Fruit fly (Drosophila melanogaster) whole organism, embryonic: ENCODE results near the gene Miga.

Experiments
- Ada2b ChIP-seq: fragments of 200-800 bp; sonication (Bioruptor generic); IDR thresholded peaks from 2 replicates; pipeline ENCODE4 v1.3.6; 2022; ENCODE audit warnings: missing biosample characterization, missing genetic modification characterization
- CG12769 ChIP-seq: fragments of 200-800 bp; sonication (Bioruptor generic); optimal IDR thresholded peaks from 2 replicates; lab custom pipeline; 2019; ENCODE audit warnings: missing biosample characterization, mild to moderate bottlenecking, missing genetic modification characterization, moderate library complexity
- CG15269 ChIP-seq: fragments of 200-800 bp; sonication (Bioruptor generic); optimal IDR thresholded peaks from 2 replicates; lab custom pipeline; 2018; ENCODE audit warnings: missing biosample characterization, mild to moderate bottlenecking, missing genetic modification characterization, moderate library complexity
- CG15601 ChIP-seq: fragments of 200-800 bp; sonication (Bioruptor generic); optimal IDR thresholded peaks from 3 replicates; lab custom pipeline; 2019; ENCODE audit warnings: missing biosample characterization, mild to moderate bottlenecking, missing genetic modification characterization, moderate library complexity
- CG17385 ChIP-seq: fragments of 200-800 bp; sonication (Bioruptor generic); optimal IDR thresholded peaks from 3 replicates; lab custom pipeline; 2018; ENCODE audit warnings: missing biosample characterization, mild to moderate bottlenecking, missing genetic modification characterization
- CG18764 ChIP-seq: fragments of 200-800 bp; sonication (Bioruptor generic); optimal IDR thresholded peaks from 3 replicates; lab custom pipeline; 2016; ENCODE audit warnings: missing biosample characterization, missing genetic modification characterization
- CG2678 ChIP-seq: fragments of 200-800 bp; sonication (Bioruptor generic); optimal IDR thresholded peaks from 3 replicates; lab custom pipeline; 2019; ENCODE audit warnings: missing biosample characterization, mild to moderate bottlenecking, missing genetic modification characterization, moderate library complexity
- CG4360 ChIP-seq: fragments of 200-800 bp; sonication (Bioruptor generic); IDR thresholded peaks from 2 replicates; pipeline ENCODE4 v1.3.6; 2022; ENCODE audit warnings: missing biosample characterization, missing genetic modification characterization
- CG7271 ChIP-seq: fragments of 200-800 bp; sonication (Bioruptor generic); optimal IDR thresholded peaks from 2 replicates; lab custom pipeline; 2018; ENCODE audit warnings: missing biosample characterization, mild to moderate bottlenecking, missing genetic modification characterization, moderate library complexity
- Chrac-16 ChIP-seq: fragments of 200-800 bp; sonication (Bioruptor generic); optimal IDR thresholded peaks from 3 replicates; lab custom pipeline; 2016; ENCODE audit warnings: missing biosample characterization, missing genetic modification characterization
- D ChIP-seq, 2 experiments: fragments of 200-800 bp in 1 of 2; fragments of >200 bp in 1 of 2; sonication (Bioruptor generic) in 1 of 2; optimal IDR thresholded peaks; 2 replicates in 1 of 2; 3 replicates in 1 of 2; lab custom pipeline; 2017; ENCODE audit warnings: mild to moderate bottlenecking in 1 of 2, missing biosample characterization in 1 of 2, missing genetic modification characterization in 1 of 2, missing genetic modification reagents in 1 of 2
- Dek ChIP-seq: fragments of 200-800 bp; sonication (Bioruptor generic); optimal IDR thresholded peaks from 3 replicates; lab custom pipeline; 2019; ENCODE audit warnings: missing biosample characterization, mild to moderate bottlenecking, missing genetic modification characterization, moderate library complexity
- Dfd ChIP-seq, 2 experiments: fragments of >200 bp; optimal IDR thresholded peaks; 2 replicates each; lab custom pipeline; 2017; ENCODE audit warnings: missing biosample characterization in 2 of 2, missing genetic modification characterization in 2 of 2
- GATAe ChIP-seq: fragments of 200-800 bp; sonication (Bioruptor generic); conservative IDR thresholded peaks from 2 replicates; pipeline ENCODE4 v1.3.6; 2022; ENCODE audit warnings: missing biosample characterization, missing genetic modification characterization
- HmgZ ChIP-seq: fragments of 200-800 bp; sonication (Bioruptor generic); optimal IDR thresholded peaks from 2 replicates; lab custom pipeline; 2018; ENCODE audit warnings: missing biosample characterization, mild to moderate bottlenecking, missing genetic modification characterization
- Med ChIP-seq: fragments of 200-800 bp; sonication (Bioruptor generic); peaks from one replicate; lab custom pipeline; 2016; ENCODE audit warnings: missing biosample characterization, missing genetic modification characterization, mild to moderate bottlenecking, inconsistent platforms, moderate library complexity
- Nf-YC ChIP-seq: fragments of 200-800 bp; optimal IDR thresholded peaks from 3 replicates; lab custom pipeline; 2019; ENCODE audit warnings: missing biosample characterization, mild to moderate bottlenecking, missing genetic modification characterization, moderate library complexity
- Ptx1 ChIP-seq: fragments of 200-800 bp; sonication (Bioruptor generic); IDR thresholded peaks from 2 replicates; pipeline ENCODE4 v1.3.6; 2022; ENCODE audit warnings: missing biosample characterization, missing genetic modification characterization
- Stat92E ChIP-seq, 3 experiments: fragments of >200 bp in 2 of 3; fragments of 200-800 bp in 1 of 3; sonication (Bioruptor generic) in 1 of 3; optimal IDR thresholded peaks; 2 replicates each; lab custom pipeline; 2017 to 2019; ENCODE audit warnings: missing biosample characterization in 3 of 3, missing genetic modification characterization in 3 of 3, mild to moderate bottlenecking in 1 of 3, moderate library complexity in 1 of 3
- Trl ChIP-seq, 3 experiments: fragments of >200 bp in 2 of 3; fragments of 200-800 bp in 1 of 3; sonication (Bioruptor generic) in 1 of 3; optimal IDR thresholded peaks; 2 replicates in 1 of 3; 3 replicates in 2 of 3; lab custom pipeline; 2016 to 2017; ENCODE audit warnings: missing biosample characterization in 1 of 3, missing genetic modification characterization in 1 of 3
- abd-A ChIP-seq: fragments of 200-800 bp; sonication (Bioruptor generic); optimal IDR thresholded peaks from 3 replicates; lab custom pipeline; 2019; ENCODE audit warnings: missing biosample characterization, mild to moderate bottlenecking, missing genetic modification characterization, moderate library complexity
- ase ChIP-seq: fragments of 200-800 bp; sonication (Bioruptor generic); IDR thresholded peaks from 3 replicates; pipeline ENCODE4 v1.3.6; 2022; ENCODE audit warnings: missing biosample characterization, missing genetic modification characterization
- cg ChIP-seq: fragments of 200-800 bp; sonication (Bioruptor generic); optimal IDR thresholded peaks from 3 replicates; lab custom pipeline; 2019; ENCODE audit warnings: missing biosample characterization, mild to moderate bottlenecking, missing genetic modification characterization, moderate library complexity
- chinmo ChIP-seq: fragments of 200-800 bp; sonication (Bioruptor generic); IDR thresholded peaks from 4 replicates; pipeline ENCODE4 v1.3.6; 2022; ENCODE audit warnings: missing biosample characterization, missing genetic modification characterization; ENCODE audit not compliant: partially characterized antibody
- ci ChIP-seq: fragments of 200-800 bp; sonication (Bioruptor generic); IDR thresholded peaks from 3 replicates; pipeline ENCODE4 v1.3.6; 2022; ENCODE audit warnings: missing biosample characterization, missing genetic modification characterization
- crol ChIP-seq: fragments of 200-800 bp; sonication (Bioruptor generic); IDR thresholded peaks from 2 replicates; pipeline ENCODE4 v1.3.6; 2022; ENCODE audit warnings: missing biosample characterization, missing genetic modification characterization
- cwo ChIP-seq: fragments of 200-800 bp; sonication (Bioruptor generic); optimal IDR thresholded peaks from 3 replicates; lab custom pipeline; 2017; ENCODE audit warnings: missing biosample characterization, missing genetic modification characterization, mild to moderate bottlenecking, moderate library complexity, missing genetic modification reagents
- gcm ChIP-seq: fragments of 200-800 bp; sonication (Bioruptor generic); optimal IDR thresholded peaks from 2 replicates; lab custom pipeline; 2019; ENCODE audit warnings: missing biosample characterization, mild to moderate bottlenecking, missing genetic modification characterization, moderate library complexity
- grau ChIP-seq: fragments of 200-800 bp; optimal IDR thresholded peaks from 3 replicates; lab custom pipeline; 2019; ENCODE audit warnings: missing biosample characterization, mild to moderate bottlenecking, missing genetic modification characterization, moderate library complexity
- h ChIP-seq: fragments of >200 bp; optimal IDR thresholded peaks from 2 replicates; lab custom pipeline; 2017
- hkb ChIP-seq, 2 experiments: fragments of 200-800 bp in 1 of 2; fragments of >200 bp in 1 of 2; sonication (Bioruptor generic) in 1 of 2; IDR thresholded peaks in 1 of 2; optimal IDR thresholded peaks in 1 of 2; 2 replicates each; pipeline versions ENCODE4 v1.3.6 to Lab custom; 2017 to 2022; ENCODE audit warnings: missing biosample characterization in 1 of 2, missing genetic modification characterization in 1 of 2
- inv ChIP-seq: fragments of 200-800 bp; sonication (Bioruptor generic); IDR thresholded peaks from 2 replicates; pipeline ENCODE4 v1.3.6; 2022; ENCODE audit warnings: missing biosample characterization, missing genetic modification characterization; ENCODE audit not compliant: partially characterized antibody
- jing ChIP-seq: fragments of 200-800 bp; sonication (Bioruptor generic); optimal IDR thresholded peaks from 2 replicates; lab custom pipeline; 2018; ENCODE audit warnings: missing biosample characterization, mild to moderate bottlenecking, missing genetic modification characterization
- kni ChIP-seq: fragments of 200-800 bp; sonication (Bioruptor generic); optimal IDR thresholded peaks from 3 replicates; lab custom pipeline; 2017; ENCODE audit warnings: mild to moderate bottlenecking, missing biosample characterization, missing genetic modification reagents, missing genetic modification characterization
- lmd ChIP-seq: fragments of 200-800 bp; sonication (Bioruptor generic); IDR thresholded peaks from 2 replicates; pipeline ENCODE4 v1.3.6; 2022; ENCODE audit warnings: missing biosample characterization, missing genetic modification characterization
- nom ChIP-seq: fragments of 200-800 bp; sonication (Bioruptor generic); optimal IDR thresholded peaks from 2 replicates; lab custom pipeline; 2017; ENCODE audit warnings: missing biosample characterization, missing genetic modification characterization, mild to moderate bottlenecking, moderate library complexity, missing genetic modification reagents
- onecut ChIP-seq: fragments of 200-800 bp; sonication (Bioruptor generic); IDR thresholded peaks from 2 replicates; pipeline ENCODE4 v1.3.6; 2022; ENCODE audit warnings: missing biosample characterization, missing genetic modification characterization
- org-1 ChIP-seq: fragments of 200-800 bp; sonication (Bioruptor generic); optimal IDR thresholded peaks from 2 replicates; lab custom pipeline; 2017; ENCODE audit warnings: missing biosample characterization, missing genetic modification characterization
- slbo ChIP-seq: fragments of 200-800 bp; sonication (Bioruptor generic); IDR thresholded peaks from 2 replicates; pipeline ENCODE4 v1.3.6; 2022; ENCODE audit warnings: missing biosample characterization, missing genetic modification characterization
- sug ChIP-seq: fragments of 200-800 bp; optimal IDR thresholded peaks from 2 replicates; lab custom pipeline; 2019; ENCODE audit warnings: missing biosample characterization, mild to moderate bottlenecking, missing genetic modification characterization, moderate library complexity
- tio ChIP-seq: fragments of 200-800 bp; sonication (Bioruptor generic); optimal IDR thresholded peaks from 2 replicates; lab custom pipeline; 2017; ENCODE audit warnings: missing biosample characterization, missing genetic modification characterization, inconsistent platforms
- tll ChIP-seq, 2 experiments: fragments of 200-800 bp in 1 of 2; fragments of >200 bp in 1 of 2; sonication (Bioruptor generic) in 1 of 2; optimal IDR thresholded peaks; 2 replicates each; lab custom pipeline; 2017 to 2019; ENCODE audit warnings: missing biosample characterization in 2 of 2, missing genetic modification characterization in 2 of 2, mild to moderate bottlenecking in 1 of 2, moderate library complexity in 1 of 2
- tup ChIP-seq: fragments of 200-800 bp; sonication (Bioruptor generic); optimal IDR thresholded peaks from 2 replicates; lab custom pipeline; 2016; ENCODE audit warnings: missing biosample characterization, mild to moderate bottlenecking, missing genetic modification characterization, moderate library complexity
- zen ChIP-seq: fragments of 200-800 bp; sonication (Bioruptor generic); optimal IDR thresholded peaks from 3 replicates; lab custom pipeline; 2018; ENCODE audit warnings: missing biosample characterization, mild to moderate bottlenecking, missing genetic modification characterization, moderate library complexity

Miga gene

DNA sequence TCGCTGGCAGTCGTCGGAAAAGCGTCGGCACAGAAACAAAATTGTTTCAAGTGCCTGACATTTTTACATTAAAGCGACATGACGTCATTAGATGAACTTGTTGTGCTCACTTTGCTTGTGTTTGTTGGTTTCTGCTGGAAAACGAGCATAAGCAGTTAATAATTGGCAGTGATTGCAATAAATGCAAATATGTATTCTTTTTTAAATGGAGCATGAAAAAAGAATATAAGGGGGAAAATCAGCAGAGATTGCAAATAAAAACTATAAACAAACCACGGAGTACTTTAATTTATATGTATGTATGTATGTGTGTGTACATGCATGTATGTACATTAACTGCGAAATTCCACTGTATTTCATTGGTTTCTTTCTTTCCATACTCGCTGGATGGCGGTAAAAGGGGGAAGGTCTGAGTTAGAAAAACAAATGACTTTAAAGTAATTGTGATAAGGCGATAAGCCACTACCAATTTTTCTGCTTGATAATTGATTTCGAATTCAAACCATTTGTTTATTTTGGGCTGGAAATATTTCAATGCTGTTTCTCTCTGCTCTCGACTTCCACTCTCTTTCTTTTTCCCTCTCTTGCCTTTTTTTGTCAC is 24.0 kb downstream of the Miga start (continued):
- TF ChIP-seq org-1: no peak
- TF ChIP-seq ase (GFP tag; lab: Robert Waterston, UW): no peak
- TF ChIP-seq h (lab: Kevin White, UChicago): no peak
- no peak for TF ChIP-seq CG17385
- TF ChIP-seq Nf-YC: peak; percentile 42
- no peak for TF ChIP-seq CG7271 (tag; lab: Kevin White, UChicago)
- TF ChIP-seq Chrac-16 (GFP tag; lab: Kevin White, UChicago): no peak
- TF ChIP-seq lmd (GFP tag; lab: Robert Waterston, UW): no peak
- TF ChIP-seq Ptx1 (GFP tag; lab: Robert Waterston, UW): no peak
- TF ChIP-seq grau (tag; lab: Kevin White, UChicago): peak; percentile 21
- TF ChIP-seq GATAe (GFP tag; lab: Robert Waterston, UW): 0 out of 2 replicates have a peak, but pooled peaks have one; percentile 19
- TF ChIP-seq Dfd (GFP tag; optimal IDR thresholded peaks at IDR 0.05; lab: Kevin White, UChicago): no peak

DNA sequence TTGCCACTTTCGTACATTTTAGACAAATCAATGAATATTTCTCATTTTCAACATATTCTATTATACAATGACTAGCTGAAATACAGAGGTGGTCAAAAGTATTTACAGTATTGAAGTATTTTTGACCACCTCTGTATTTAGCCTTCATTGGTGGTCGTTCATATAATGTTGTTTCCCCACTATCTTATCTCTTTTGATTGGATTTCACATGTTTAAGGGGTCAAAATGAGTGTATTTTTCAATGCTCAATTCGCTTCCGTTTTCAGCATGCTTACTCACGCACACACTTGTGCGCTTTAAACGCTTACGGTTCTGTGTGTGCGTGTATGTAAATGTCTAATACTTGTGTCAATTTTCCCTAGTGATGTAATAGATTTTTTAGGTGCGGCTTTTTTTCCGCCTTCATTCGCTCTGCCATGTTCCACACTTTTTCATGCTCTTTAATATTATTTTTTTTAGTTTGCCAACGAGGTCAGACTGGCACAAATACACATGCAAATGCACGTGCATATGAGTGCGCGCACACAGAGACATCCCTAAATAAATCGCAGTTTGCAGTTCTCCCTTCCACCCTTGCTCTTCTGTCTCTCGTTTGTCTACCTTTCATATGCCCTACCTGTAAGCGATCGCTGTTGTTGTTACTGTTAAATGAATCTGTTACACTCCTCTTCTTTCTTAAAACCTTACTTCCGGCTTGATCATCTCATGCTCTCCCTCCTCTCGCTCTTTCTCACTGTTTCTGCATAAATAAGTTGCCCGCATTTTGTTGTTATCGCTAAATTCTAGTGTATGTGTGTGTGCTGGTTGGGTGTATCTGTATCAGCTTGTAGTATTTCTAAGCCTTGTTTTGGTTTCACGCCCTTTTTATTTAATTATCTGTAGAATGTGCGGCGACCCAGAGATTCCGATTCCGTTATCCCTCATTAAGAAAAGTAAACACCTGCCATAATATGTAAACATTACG is 25.1 kb downstream of the Miga start:
- TF ChIP-seq lmd (GFP tag; lab: Robert Waterston, UW): no peak
- TF ChIP-seq crol (GFP tag; lab: Robert Waterston, UW): peak; percentile 67
- TF ChIP-seq tup (GFP tag; lab: Kevin White, UChicago): no peak
- peak; percentile 92 for TF ChIP-seq chinmo (GFP tag; lab: Robert Waterston, UW)
- TF ChIP-seq tio (GFP tag; lab: Kevin White, UChicago): no peak
- peak; percentile 58; the same call in 1 of the 3 replicates for TF ChIP-seq ci (GFP tag; lab: Robert Waterston, UW)
- peak; percentile 23 for TF ChIP-seq CG12769 (tag; lab: Kevin White, UChicago)
- peak; percentile 25 for TF ChIP-seq zen (tag; lab: Kevin White, UChicago)
- TF ChIP-seq CG15269 (tag; lab: Kevin White, UChicago): peak; percentile 9
- no peak for TF ChIP-seq hkb (optimal IDR thresholded peaks at IDR 0.05; lab: Kevin White, UChicago)
- peak; percentile 7; the same call in 1 of the 2 replicates for TF ChIP-seq hkb (GFP tag; IDR thresholded peaks at IDR 0.05; lab: Robert Waterston, UW)
- TF ChIP-seq CG15601 (tag; lab: Kevin White, UChicago): no peak
- TF ChIP-seq Ada2b (GFP tag; lab: Robert Waterston, UW): no peak
- TF ChIP-seq tll (GFP tag; optimal IDR thresholded peaks at IDR 0.05; lab: Kevin White, UChicago): no peak
- TF ChIP-seq D (optimal IDR thresholded peaks at IDR 0.05; lab: Kevin White, UChicago): peak; percentile 44
- no peak for TF ChIP-seq D (GFP tag; optimal IDR thresholded peaks at IDR 0.05; lab: Kevin White, UChicago)
- peak; percentile 94 for TF ChIP-seq sug (tag; lab: Kevin White, UChicago)
- TF ChIP-seq jing: no peak
- no peak for TF ChIP-seq Dek (tag; lab: Kevin White, UChicago)
- peak; percentile 23 for TF ChIP-seq CG2678 (tag; lab: Kevin White, UChicago)
- no peak for TF ChIP-seq onecut (GFP tag; lab: Robert Waterston, UW)
- TF ChIP-seq Trl (optimal IDR thresholded peaks at IDR 0.05; lab: Kevin White, UChicago): peak; percentile 27 to 54
- TF ChIP-seq Trl (GFP tag; optimal IDR thresholded peaks at IDR 0.05; lab: Kevin White, UChicago): no peak
- peak in 1 of 3 experiments; percentile 2 for TF ChIP-seq Stat92E (GFP tag; optimal IDR thresholded peaks at IDR 0.05; lab: Kevin White, UChicago)
- no peak for TF ChIP-seq slbo (GFP tag; lab: Robert Waterston, UW)
- TF ChIP-seq cg (GFP tag; lab: Kevin White, UChicago): peak; percentile 83
- peak; percentile 25 for TF ChIP-seq cwo (GFP tag; lab: Kevin White, UChicago)
- TF ChIP-seq abd-A (tag; lab: Kevin White, UChicago): peak; percentile 23
- TF ChIP-seq Med: peak; percentile 52
- TF ChIP-seq CG4360: peak; percentile 71
- peak; percentile 73 for TF ChIP-seq kni (GFP tag; lab: Kevin White, UChicago)
- no peak for TF ChIP-seq inv (GFP tag; lab: Robert Waterston, UW)
- peak; percentile 11 for TF ChIP-seq HmgZ (tag; lab: Kevin White, UChicago)
- TF ChIP-seq gcm: peak; percentile 70
- peak; percentile 22 for TF ChIP-seq nom (GFP tag; lab: Kevin White, UChicago)
- TF ChIP-seq CG18764 (GFP tag; lab: Kevin White, UChicago): no peak
